Worm (Caenorhabditis elegans) whole organism, L4/young adult: ENCODE results near the gene Y41D4B.14.

Experiments
- W03F9.2 ChIP-seq: fragments of 150-350 bp; optimal IDR thresholded peaks from 2 replicates; lab custom pipeline; 2014; ENCODE audit warnings: missing biosample characterization, missing genetic modification characterization
- dao-5 ChIP-seq: sonication (generic microtip); optimal IDR thresholded peaks from 2 replicates; lab custom pipeline; 2016; ENCODE audit warnings: missing genotype, missing genetic modification characterization, moderate library complexity, missing compliant biosample characterization

- TF ChIP-seq dao-5 (no peak), W03F9.2 (tag; lab: Kevin White, UChicago) (peak; percentile 88)
Measured at ce11 chrIV:1595802-1596201, 19.0 kb downstream of the Y41D4B.14 start, which contains the start of gene npp-8.
